Fruit fly (Drosophila melanogaster): ENCODE measurements around the gene Ccdc39.

The Ccdc39 gene

dm6 chr3R:4804828-4805707 lies 20.5 kb upstream of the Ccdc39 start:
- TF ChIP-seq CG17801 (GFP tag; optimal IDR thresholded peaks at IDR 0.05; ENCODE audit: partially characterized antibody) = peak; percentile 75

DNA sequence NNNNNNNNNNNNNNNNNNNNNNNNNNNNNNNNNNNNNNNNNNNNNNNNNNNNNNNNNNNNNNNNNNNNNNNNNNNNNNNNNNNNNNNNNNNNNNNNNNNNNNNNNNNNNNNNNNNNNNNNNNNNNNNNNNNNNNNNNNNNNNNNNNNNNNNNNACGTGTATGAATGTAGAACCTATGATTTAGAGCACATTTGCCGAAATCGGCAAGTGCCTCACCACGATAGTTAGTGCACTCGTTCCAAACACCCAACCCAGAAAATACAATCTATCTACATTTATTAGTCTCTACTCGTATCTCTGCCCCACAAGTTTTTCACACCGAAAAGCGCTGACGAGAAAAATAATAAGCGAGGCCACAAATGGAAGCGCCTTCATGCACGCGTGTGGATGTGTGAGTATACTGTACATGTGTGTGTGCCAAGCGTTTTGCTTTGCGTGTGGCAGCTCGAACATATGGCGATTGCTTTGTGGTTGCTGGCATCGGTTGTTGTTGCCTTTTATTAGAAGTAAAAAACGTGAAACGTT lies 19.7 kb upstream of the Ccdc39 start:
- TF ChIP-seq CG17801 (GFP tag; optimal IDR thresholded peaks at IDR 0.05; ENCODE audit: partially characterized antibody) = no peak

DNA sequence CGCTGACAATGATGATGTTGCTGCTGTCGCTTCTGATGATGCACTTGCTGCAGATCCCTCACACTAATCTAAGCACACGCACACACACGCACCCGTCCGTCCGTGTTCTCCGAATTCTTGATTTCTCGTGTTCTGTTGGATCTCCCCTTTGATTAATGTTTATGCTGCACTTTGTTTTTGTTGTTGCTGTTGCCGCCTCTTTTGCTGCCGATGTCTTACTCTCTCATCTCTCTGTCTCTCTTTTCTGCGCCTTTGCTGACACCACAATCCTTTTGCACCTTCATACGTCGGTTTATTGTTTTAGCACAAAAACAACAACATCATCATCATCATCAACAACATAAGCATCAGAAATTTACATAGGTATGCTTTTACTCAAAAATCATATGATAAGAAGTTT lies 13.5 kb upstream of the Ccdc39 start:
- no peak for TF ChIP-seq CG17801 (GFP tag; optimal IDR thresholded peaks at IDR 0.05; ENCODE audit: partially characterized antibody)

- TF ChIP-seq CG17801 (GFP tag; optimal IDR thresholded peaks at IDR 0.05; ENCODE audit: partially characterized antibody) = no peak
These were observed 13.1 kb upstream of the Ccdc39 start for dm6 chr3R:4797585-4797984.

dm6 chr3R:4780721-4781120 lies 3.8 kb downstream of the Ccdc39 start:
- no peak for TF ChIP-seq CG17801 (GFP tag; optimal IDR thresholded peaks at IDR 0.05; ENCODE audit: partially characterized antibody)

DNA sequence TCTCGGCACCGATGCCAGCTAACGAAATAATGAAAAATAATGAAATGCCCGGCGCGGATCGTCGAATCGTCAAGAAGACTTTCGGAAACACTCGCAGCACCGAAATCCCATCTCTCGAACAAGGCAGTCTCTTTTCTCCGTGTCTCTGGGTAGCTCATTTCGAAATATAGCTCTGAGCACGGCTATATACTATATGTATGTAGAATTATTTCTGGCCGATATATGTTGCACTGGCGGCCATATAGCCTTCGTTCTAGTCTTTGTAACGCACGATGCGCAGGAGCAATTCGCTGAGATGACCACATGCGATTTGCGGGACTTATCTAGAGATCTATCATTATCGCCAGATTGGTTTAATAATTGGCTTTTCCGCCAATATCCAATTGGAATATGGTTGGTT lies 4.3 kb downstream of the Ccdc39 start, which contains the start of gene CG14655:
CG14655 (minus strand) TSS at position 41 of the 400 bp plus-strand sequence.
- no peak for TF ChIP-seq CG17801 (GFP tag; optimal IDR thresholded peaks at IDR 0.05; ENCODE audit: partially characterized antibody)

DNA sequence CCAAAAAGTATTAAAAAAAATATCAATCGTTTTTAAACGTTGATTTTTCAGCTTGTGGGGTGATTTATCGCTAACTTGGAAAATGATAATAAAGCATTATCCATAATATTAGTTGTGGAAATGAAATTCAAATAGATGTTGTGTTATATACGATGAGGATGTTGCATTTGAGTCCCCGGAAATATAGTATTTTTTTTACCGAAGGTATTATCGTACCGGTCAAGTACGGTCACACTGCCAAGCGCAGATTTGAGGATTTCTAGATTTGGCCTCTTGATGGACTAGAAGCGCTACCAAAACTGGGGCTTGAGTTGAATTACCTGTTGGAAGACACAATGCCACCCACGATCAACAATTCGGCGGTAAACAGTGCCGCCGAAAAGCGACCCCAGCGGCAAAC lies 9.2 kb downstream of the Ccdc39 start:
- TF ChIP-seq CG17801 (GFP tag; optimal IDR thresholded peaks at IDR 0.05; ENCODE audit: partially characterized antibody) = no peak

dm6 chr3R:4774953-4775352 lies 9.6 kb downstream of the Ccdc39 start, which contains the start of gene CG44088:
Gene CG44088, minus strand, starts transcription at chr3R:4775053.
- no peak for TF ChIP-seq CG17801 (GFP tag; optimal IDR thresholded peaks at IDR 0.05; ENCODE audit: partially characterized antibody)

DNA sequence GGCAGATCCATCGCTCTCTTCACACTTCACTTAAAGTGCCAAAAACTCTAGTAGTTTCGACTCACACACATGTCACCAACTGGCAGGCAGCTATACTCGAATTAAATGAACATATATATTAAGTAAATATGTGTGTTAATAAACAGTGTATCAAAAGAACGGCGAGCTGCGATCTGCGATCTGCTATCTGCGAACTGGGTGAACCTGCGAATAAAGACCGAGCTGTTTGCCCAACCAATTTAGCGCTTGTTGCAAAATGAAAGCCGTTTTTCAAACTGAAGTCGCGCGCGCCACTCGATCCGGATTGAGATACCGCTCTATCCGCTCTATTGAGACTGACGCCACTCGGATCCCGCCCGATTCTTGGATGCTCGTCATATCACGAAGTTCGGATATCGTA lies 11.4 kb downstream of the Ccdc39 start, which contains the start of gene CG44098:
CG44098 (minus strand) TSS at position 101 of the 400 bp plus-strand sequence.
- TF ChIP-seq CG17801 (GFP tag; optimal IDR thresholded peaks at IDR 0.05; ENCODE audit: partially characterized antibody) = no peak

- TF ChIP-seq CG17801 (GFP tag; optimal IDR thresholded peaks at IDR 0.05; ENCODE audit: partially characterized antibody) = no peak
These were observed 13.2 kb downstream of the Ccdc39 start for dm6 chr3R:4771319-4771718.

- TF ChIP-seq CG17801 (GFP tag; optimal IDR thresholded peaks at IDR 0.05; ENCODE audit: partially characterized antibody) = no peak
These were observed 15.7 kb downstream of the Ccdc39 start for dm6 chr3R:4768711-4769239.

- no peak for TF ChIP-seq CG17801 (GFP tag; optimal IDR thresholded peaks at IDR 0.05; ENCODE audit: partially characterized antibody)
These were observed 23.1 kb downstream of the Ccdc39 start for dm6 chr3R:4761372-4761771.

- no peak for TF ChIP-seq CG17801 (GFP tag; optimal IDR thresholded peaks at IDR 0.05; ENCODE audit: partially characterized antibody)
These were observed 34.8 kb downstream of the Ccdc39 start, which contains the start of gene atms for dm6 chr3R:4749735-4750134. Gene atms, plus strand, starts transcription at chr3R:4750035.

DNA sequence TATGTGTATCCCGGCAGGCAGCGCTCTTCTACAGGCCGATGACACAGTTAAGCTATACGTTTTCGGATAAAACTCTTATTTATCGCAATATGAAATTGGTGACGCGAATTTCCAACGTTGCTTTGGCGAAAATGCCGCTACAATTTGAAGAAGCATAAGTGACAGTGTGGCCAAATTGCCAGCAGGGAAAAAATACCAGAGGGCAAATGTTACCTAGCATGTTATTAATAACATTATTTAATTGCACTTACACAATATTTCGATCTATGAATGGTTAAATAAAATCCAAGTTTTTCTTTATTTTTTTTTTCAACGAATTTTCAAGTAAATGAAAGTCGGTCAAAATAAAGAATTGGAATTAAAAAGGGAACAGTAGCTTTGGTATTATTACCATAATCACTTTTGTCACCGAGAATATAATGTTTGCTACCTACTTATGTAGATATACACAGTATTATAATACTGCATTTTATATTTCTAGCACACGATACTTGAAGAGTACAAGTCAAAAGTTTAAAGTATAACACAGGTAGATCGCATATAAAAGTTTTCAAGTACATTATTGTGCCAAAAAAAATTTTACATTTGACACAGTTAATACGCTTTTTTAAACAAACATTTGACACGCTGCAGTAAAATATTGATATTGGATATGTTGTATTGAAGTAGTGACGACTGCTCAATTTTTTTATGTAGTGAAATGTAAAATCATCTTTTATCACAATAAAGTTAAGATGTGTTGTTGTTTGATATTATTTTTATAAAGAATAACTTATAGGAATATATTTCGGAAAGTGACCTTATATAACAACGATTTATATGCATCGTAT lies 35.4 kb downstream of the Ccdc39 start, which contains the start of gene tacc:
tacc (minus strand) TSS at position 169 of the 830 bp plus-strand sequence.
- no peak for TF ChIP-seq CG17801 (GFP tag; optimal IDR thresholded peaks at IDR 0.05; ENCODE audit: partially characterized antibody)

DNA sequence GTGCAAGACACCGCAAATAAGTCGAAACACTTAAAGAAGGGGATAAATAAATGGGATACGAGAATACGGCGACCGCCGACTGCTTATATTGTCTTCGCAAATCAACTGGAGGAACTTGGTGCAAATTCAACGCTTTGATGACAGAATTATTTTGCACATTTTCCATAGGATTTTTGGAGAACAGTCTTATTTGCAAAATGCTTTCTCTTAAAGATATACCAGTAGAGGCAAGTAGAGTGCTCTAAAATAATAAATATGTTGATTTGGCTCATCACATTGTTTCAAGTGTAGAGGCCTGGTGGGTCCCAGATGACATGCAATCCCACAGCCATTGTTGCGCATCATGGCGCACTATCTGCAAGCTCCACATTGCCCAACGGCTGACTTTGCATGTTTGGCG lies 37.2 kb downstream of the Ccdc39 start:
- no peak for TF ChIP-seq CG17801 (GFP tag; optimal IDR thresholded peaks at IDR 0.05; ENCODE audit: partially characterized antibody)
